Worm (Caenorhabditis elegans) whole organism, mixed stage, embryonic: ENCODE measurements around the gene H17B01.5.

Experiments used
- M03D4.4 ChIP-seq: sonication (generic microtip); optimal IDR thresholded peaks from 2 replicates; lab custom pipeline; 2017; ENCODE audit warnings: mild to moderate bottlenecking, missing genetic modification characterization, missing compliant biosample characterization
- bed-3 ChIP-seq: fragments of 200-800 bp; sonication (Bioruptor generic); optimal IDR thresholded peaks from 3 replicates; lab custom pipeline; 2018; ENCODE audit warnings: mild to moderate bottlenecking, missing genetic modification characterization, moderate library complexity, missing compliant biosample characterization
- blmp-1 ChIP-seq: fragments of 150-350 bp; optimal IDR thresholded peaks from 2 replicates; lab custom pipeline; 2014; ENCODE audit warnings: missing biosample characterization, missing genetic modification characterization
- ceh-39 ChIP-seq: fragments of 150-350 bp; optimal IDR thresholded peaks from 2 replicates; lab custom pipeline; 2014; ENCODE audit warnings: missing biosample characterization, missing genetic modification characterization
- ceh-43 ChIP-seq: fragments of 200-800 bp; sonication (Bioruptor generic); optimal IDR thresholded peaks from 2 replicates; lab custom pipeline; 2018; ENCODE audit warnings: mild to moderate bottlenecking, missing genetic modification characterization, moderate library complexity, missing compliant biosample characterization
- ceh-83 ChIP-seq: fragments of 200-800 bp; sonication (Bioruptor generic); optimal IDR thresholded peaks from 2 replicates; lab custom pipeline; 2018; ENCODE audit warnings: mild to moderate bottlenecking, missing genetic modification characterization, missing compliant biosample characterization
- ces-1 ChIP-seq: fragments of 150-350 bp; optimal IDR thresholded peaks from 2 replicates; lab custom pipeline; 2014; ENCODE audit warnings: missing biosample characterization, missing genetic modification reagents, missing genetic modification characterization
- drap-1 ChIP-seq: fragments of 200-800 bp; sonication (Bioruptor generic); optimal IDR thresholded peaks from 3 replicates; lab custom pipeline; 2018; ENCODE audit warnings: mild to moderate bottlenecking, missing genetic modification characterization, missing compliant biosample characterization
- elt-1 ChIP-seq: sonication (generic microtip); optimal IDR thresholded peaks from 2 replicates; lab custom pipeline; 2017; ENCODE audit warnings: missing genetic modification characterization, mild to moderate bottlenecking, missing compliant biosample characterization, antibody characterized with exemption, moderate library complexity, borderline replicate concordance; ENCODE audit not compliant: insufficient read depth
- elt-3 ChIP-seq: fragments of 150-350 bp; optimal IDR thresholded peaks from 2 replicates; lab custom pipeline; 2014; ENCODE audit warnings: missing biosample characterization, missing genetic modification characterization
- ham-2 ChIP-seq: fragments of 200-800 bp; sonication (Bioruptor generic); optimal IDR thresholded peaks from 2 replicates; lab custom pipeline; 2018; ENCODE audit warnings: mild to moderate bottlenecking, missing genetic modification characterization, missing compliant biosample characterization
- hlh-1 ChIP-seq: fragments of 150-350 bp; optimal IDR thresholded peaks from 2 replicates; lab custom pipeline; 2014; ENCODE audit warnings: missing biosample characterization, missing genetic modification reagents, missing genetic modification characterization
- lin-13 ChIP-seq: fragments of 150-350 bp; optimal IDR thresholded peaks from 2 replicates; lab custom pipeline; 2014; ENCODE audit warnings: missing biosample characterization, missing genetic modification characterization
- lin-32 ChIP-seq: fragments of 200-800 bp; sonication (Bioruptor generic); optimal IDR thresholded peaks from 2 replicates; lab custom pipeline; 2018; ENCODE audit warnings: mild to moderate bottlenecking, missing genetic modification characterization, missing compliant biosample characterization
- lsy-2 ChIP-seq: fragments of 150-350 bp; optimal IDR thresholded peaks from 2 replicates; lab custom pipeline; 2014; ENCODE audit warnings: missing biosample characterization, missing genetic modification characterization
- mab-5 ChIP-seq: fragments of 150-350 bp; optimal IDR thresholded peaks from 2 replicates; lab custom pipeline; 2014; ENCODE audit warnings: missing biosample characterization, missing genetic modification characterization
- mep-1 ChIP-seq: fragments of 150-350 bp; optimal IDR thresholded peaks from 2 replicates; lab custom pipeline; 2017; ENCODE audit warnings: missing biosample characterization, missing genetic modification reagents, missing genetic modification characterization, inconsistent platforms
- mls-2 ChIP-seq: sonication (generic microtip); optimal IDR thresholded peaks from 2 replicates; lab custom pipeline; 2016; ENCODE audit warnings: mild to moderate bottlenecking, missing genetic modification characterization, moderate library complexity, missing compliant biosample characterization
- nhr-2 ChIP-seq: fragments of 150-350 bp; optimal IDR thresholded peaks from 2 replicates; lab custom pipeline; 2014; ENCODE audit warnings: missing biosample characterization, missing genetic modification characterization
- nhr-237 ChIP-seq: fragments of 150-350 bp; optimal IDR thresholded peaks from 2 replicates; lab custom pipeline; 2014; ENCODE audit warnings: missing biosample characterization, missing genetic modification characterization
- nhr-28 ChIP-seq: fragments of 150-350 bp; optimal IDR thresholded peaks from 2 replicates; lab custom pipeline; 2014; ENCODE audit warnings: missing biosample characterization, missing genetic modification characterization
- pha-4 ChIP-seq: fragments of 150-350 bp; optimal IDR thresholded peaks from 2 replicates; lab custom pipeline; 2018; ENCODE audit warnings: missing biosample characterization, missing genetic modification reagents, missing genetic modification characterization
- snpc-4 ChIP-seq: fragments of 150-350 bp; optimal IDR thresholded peaks from 2 replicates; lab custom pipeline; 2014; ENCODE audit warnings: missing biosample characterization, missing genetic modification characterization
- sptf-1 ChIP-seq: sonication (generic microtip); optimal IDR thresholded peaks from 2 replicates; lab custom pipeline; 2017; ENCODE audit warnings: mild to moderate bottlenecking, missing genetic modification characterization, moderate library complexity, missing compliant biosample characterization
- unc-120 ChIP-seq: sonication (generic microtip); optimal IDR thresholded peaks from 2 replicates; lab custom pipeline; 2017; ENCODE audit warnings: missing genetic modification characterization, missing compliant biosample characterization; ENCODE audit not compliant: poor library complexity, severe bottlenecking
- unc-62 ChIP-seq: fragments of 150-350 bp; optimal IDR thresholded peaks from 2 replicates; lab custom pipeline; 2014; ENCODE audit warnings: missing biosample characterization, missing genetic modification reagents, missing genetic modification characterization
- zip-8 ChIP-seq: fragments of 150-350 bp; optimal IDR thresholded peaks from 2 replicates; lab custom pipeline; 2014; ENCODE audit warnings: missing biosample characterization, missing genetic modification characterization
- ztf-11 ChIP-seq: fragments of 150-350 bp; optimal IDR thresholded peaks from 2 replicates; lab custom pipeline; 2014; ENCODE audit warnings: missing biosample characterization, missing genetic modification characterization

H17B01.5 gene

ce11 chrII:1501614-1502355 is 28.4 kb upstream of the H17B01.5 start:
- TF ChIP-seq lin-32 (GFP tag; lab: Kevin White, UChicago) (peak; percentile 31), nhr-2 (tag; lab: Kevin White, UChicago) (no peak), blmp-1 (tag; lab: Kevin White, UChicago) (no peak), sptf-1 (tag; lab: Kevin White, UChicago) (peak; percentile 48), zip-8 (tag; lab: Kevin White, UChicago) (peak; percentile 12), ceh-43 (GFP tag; lab: Kevin White, UChicago) (no peak), unc-120 (tag; lab: Kevin White, UChicago) (peak; percentile 73), M03D4.4 (tag; lab: Kevin White, UChicago) (peak; percentile 17), lsy-2 (peak; percentile 8), unc-62 (peak; percentile 96), hlh-1 (tag; lab: Kevin White, UChicago) (peak; percentile 89)
- TF ChIP-seq, all 35 proteins: peak for 8

ce11 chrII:1500959-1501358 is 27.6 kb upstream of the H17B01.5 start:
- TF ChIP-seq ceh-43 (GFP tag; lab: Kevin White, UChicago) (no peak), unc-62 (peak; percentile 9)

- no peak for TF ChIP-seq bed-3 (GFP tag; lab: Kevin White, UChicago)
- TF ChIP-seq ces-1 = peak; percentile 75
- no peak for TF ChIP-seq ztf-11 (tag; lab: Kevin White, UChicago)
- TF ChIP-seq ceh-83 (GFP tag; lab: Kevin White, UChicago) = no peak
- TF ChIP-seq ceh-43 (GFP tag; lab: Kevin White, UChicago) = no peak
- no peak for TF ChIP-seq drap-1
- no peak for TF ChIP-seq mls-2 (tag; lab: Kevin White, UChicago)
These were observed 27.0 kb upstream of the H17B01.5 start, which contains the start of gene emc-1 for ce11 chrII:1500286-1500840. emc-1 (minus strand) TSS chrII:1500330.

ce11 chrII:1490813-1491212 is 17.4 kb upstream of the H17B01.5 start:
- TF ChIP-seq drap-1 = no peak
- TF ChIP-seq lin-13 (tag; lab: Kevin White, UChicago) = no peak
- TF ChIP-seq mep-1 (tag; lab: Kevin White, UChicago) = no peak
- TF ChIP-seq blmp-1 (tag; lab: Kevin White, UChicago) = no peak
- TF ChIP-seq nhr-2 (tag; lab: Kevin White, UChicago) = no peak
- TF ChIP-seq zip-8 (tag; lab: Kevin White, UChicago) = no peak
- TF ChIP-seq unc-120 (tag; lab: Kevin White, UChicago) = no peak
- no peak for TF ChIP-seq unc-62

ce11 chrII:1482419-1482818 is 9.0 kb upstream of the H17B01.5 start:
- TF ChIP-seq ces-1 = no peak
- TF ChIP-seq nhr-28 (tag; lab: Kevin White, UChicago) = no peak
- no peak for TF ChIP-seq elt-3 (tag; lab: Kevin White, UChicago)
- TF ChIP-seq ceh-83 (GFP tag; lab: Kevin White, UChicago) = no peak
- TF ChIP-seq lin-13 (tag; lab: Kevin White, UChicago) = no peak
- TF ChIP-seq lin-32 (GFP tag; lab: Kevin White, UChicago) = no peak
- TF ChIP-seq zip-8 (tag; lab: Kevin White, UChicago) = no peak
- TF ChIP-seq, all 35 proteins: peak for 0

ce11 chrII:1481660-1482059 is 8.3 kb upstream of the H17B01.5 start:
- TF ChIP-seq mab-5 (tag; lab: Kevin White, UChicago) (no peak), mep-1 (tag; lab: Kevin White, UChicago) (no peak), unc-62 (no peak), ceh-39 (tag; lab: Kevin White, UChicago) (no peak), pha-4 (tag; lab: Kevin White, UChicago) (no peak), nhr-28 (tag; lab: Kevin White, UChicago) (no peak), ceh-43 (GFP tag; lab: Kevin White, UChicago) (no peak), ceh-83 (GFP tag; lab: Kevin White, UChicago) (no peak), lsy-2 (no peak), snpc-4 (tag; lab: Kevin White, UChicago) (no peak), elt-1 (no peak), ztf-11 (tag; lab: Kevin White, UChicago) (no peak), lin-13 (tag; lab: Kevin White, UChicago) (no peak), nhr-237 (tag; lab: Kevin White, UChicago) (no peak), ham-2 (GFP tag; lab: Kevin White, UChicago) (no peak), sptf-1 (tag; lab: Kevin White, UChicago) (no peak)
